Worm (Caenorhabditis elegans) whole organism, midembryonic: ENCODE data around the gene K08B12.3.

Experiments
- T22C8.4 ChIP-seq: fragments of 200-800 bp; sonication (Bioruptor generic); IDR thresholded peaks from 2 replicates; pipeline ENCODE4 v1.3.6; 2022; ENCODE audit warnings: missing genetic modification characterization, missing compliant biosample characterization
- cog-1 ChIP-seq: sonication (generic microtip); optimal IDR thresholded peaks from 2 replicates; lab custom pipeline; 2016; ENCODE audit warnings: missing genetic modification characterization, missing compliant biosample characterization
- flt-1 ChIP-seq: fragments of 200-800 bp; sonication (Bioruptor generic); IDR thresholded peaks from 2 replicates; pipeline ENCODE4 v1.3.6; 2022; ENCODE audit warnings: missing genetic modification characterization, missing compliant biosample characterization
- klf-2 ChIP-seq: fragments of 200-800 bp; sonication (Bioruptor generic); conservative IDR thresholded peaks from 2 replicates; pipeline ENCODE4 v1.3.6; 2022; ENCODE audit warnings: missing genetic modification reagents, missing genetic modification characterization, missing compliant biosample characterization
- med-1 ChIP-seq: sonication (generic microtip); optimal IDR thresholded peaks from 2 replicates; lab custom pipeline; 2017; ENCODE audit warnings: missing genetic modification characterization, mild to moderate bottlenecking, missing compliant biosample characterization, antibody characterized with exemption, missing genetic modification reagents; ENCODE audit not compliant: insufficient read depth
- ref-1 ChIP-seq: fragments of 200-800 bp; sonication (Bioruptor generic); conservative IDR thresholded peaks from 2 replicates; pipeline ENCODE4 v1.3.6; 2022; ENCODE audit warnings: missing genetic modification reagents, missing genetic modification characterization, missing compliant biosample characterization
- tab-1 ChIP-seq: fragments of 200-800 bp; sonication (Bioruptor generic); IDR thresholded peaks from 2 replicates; pipeline ENCODE4 v1.3.6; 2022; ENCODE audit warnings: missing genetic modification characterization, missing compliant biosample characterization
- ztf-23 ChIP-seq: fragments of 200-800 bp; sonication (Bioruptor generic); IDR thresholded peaks from 2 replicates; pipeline ENCODE4 v1.3.6; 2022; ENCODE audit warnings: missing genetic modification reagents, missing genetic modification characterization, missing compliant biosample characterization
- ztf-29 ChIP-seq: fragments of 200-800 bp; sonication (Bioruptor generic); IDR thresholded peaks from 2 replicates; pipeline ENCODE4 v1.3.6; 2022; ENCODE audit warnings: missing genetic modification reagents, missing genetic modification characterization, missing compliant biosample characterization

Gene K08B12.3

ce11 chrV:6268961-6269360 is 34.0 kb downstream of the K08B12.3 start:
- no peak for TF ChIP-seq cog-1 (tag; lab: Kevin White, UChicago)

- TF ChIP-seq cog-1 (tag; lab: Kevin White, UChicago) (no peak), flt-1 (GFP tag; lab: Robert Waterston, UW) (0 out of 2 replicates have a peak, but pooled peaks have one; percentile 4)
Observed at ce11 chrV:6270097-6270496, 35.1 kb downstream of the K08B12.3 start.

ce11 chrV:6270552-6270951 is 35.6 kb downstream of the K08B12.3 start, which contains the start of gene F31F7.2:
TSS of gene F31F7.2 (plus strand) at chrV:6270852.
- TF ChIP-seq flt-1 (GFP tag; lab: Robert Waterston, UW) (no peak), cog-1 (tag; lab: Kevin White, UChicago) (no peak), med-1 (GFP tag; lab: Kevin White, UChicago) (no peak), ref-1 (GFP tag; lab: Robert Waterston, UW) (no peak), ztf-23 (GFP tag; lab: Robert Waterston, UW) (no peak)

ce11 chrV:6275209-6275608 is 40.2 kb downstream of the K08B12.3 start:
- TF ChIP-seq flt-1 (GFP tag; lab: Robert Waterston, UW) (no peak), tab-1 (GFP tag; lab: Robert Waterston, UW) (no peak), ztf-23 (GFP tag; lab: Robert Waterston, UW) (no peak), T22C8.4 (no peak), ref-1 (GFP tag; lab: Robert Waterston, UW) (no peak), med-1 (GFP tag; lab: Kevin White, UChicago) (no peak), klf-2 (GFP tag; lab: Robert Waterston, UW) (no peak), ztf-29 (GFP tag; lab: Robert Waterston, UW) (no peak), cog-1 (tag; lab: Kevin White, UChicago) (no peak)

ce11 chrV:6276205-6276604 is 41.2 kb downstream of the K08B12.3 start, which contains the start of gene F31F7.1:
TSS of gene F31F7.1 (plus strand) at chrV:6276439.
- TF ChIP-seq flt-1 (GFP tag; lab: Robert Waterston, UW) (no peak), med-1 (GFP tag; lab: Kevin White, UChicago) (no peak), tab-1 (GFP tag; lab: Robert Waterston, UW) (no peak), ztf-23 (GFP tag; lab: Robert Waterston, UW) (no peak), T22C8.4 (no peak), cog-1 (tag; lab: Kevin White, UChicago) (no peak), ztf-29 (GFP tag; lab: Robert Waterston, UW) (no peak), ref-1 (GFP tag; lab: Robert Waterston, UW) (no peak), klf-2 (GFP tag; lab: Robert Waterston, UW) (no peak)

ce11 chrV:6277178-6277834 is 42.3 kb downstream of the K08B12.3 start:
- TF ChIP-seq ztf-29 (GFP tag; lab: Robert Waterston, UW), result no peak
- no peak for TF ChIP-seq T22C8.4
- no peak for TF ChIP-seq cog-1 (tag; lab: Kevin White, UChicago)
- TF ChIP-seq med-1 (GFP tag; lab: Kevin White, UChicago), result no peak

- TF ChIP-seq ztf-29 (GFP tag; lab: Robert Waterston, UW), result no peak
- TF ChIP-seq klf-2 (GFP tag; lab: Robert Waterston, UW), result no peak
- no peak for TF ChIP-seq ref-1 (GFP tag; lab: Robert Waterston, UW)
- no peak for TF ChIP-seq med-1 (GFP tag; lab: Kevin White, UChicago)
- no peak for TF ChIP-seq tab-1 (GFP tag; lab: Robert Waterston, UW)
- TF ChIP-seq flt-1 (GFP tag; lab: Robert Waterston, UW), result no peak
- TF ChIP-seq T22C8.4, result no peak
- TF ChIP-seq ztf-23 (GFP tag; lab: Robert Waterston, UW), result no peak
- TF ChIP-seq cog-1 (tag; lab: Kevin White, UChicago), result no peak
Observed at ce11 chrV:6278117-6279081, 43.4 kb downstream of the K08B12.3 start, which contains the start of gene fil-2. TSS of gene fil-2 (plus strand) at chrV:6279031.

- TF ChIP-seq T22C8.4, result no peak
- no peak for TF ChIP-seq cog-1 (tag; lab: Kevin White, UChicago)
- no peak for TF ChIP-seq tab-1 (GFP tag; lab: Robert Waterston, UW)
- TF ChIP-seq ztf-23 (GFP tag; lab: Robert Waterston, UW), result no peak
- no peak for TF ChIP-seq klf-2 (GFP tag; lab: Robert Waterston, UW)
- TF ChIP-seq ref-1 (GFP tag; lab: Robert Waterston, UW), result no peak
- TF ChIP-seq flt-1 (GFP tag; lab: Robert Waterston, UW), result no peak
- no peak for TF ChIP-seq ztf-29 (GFP tag; lab: Robert Waterston, UW)
- TF ChIP-seq med-1 (GFP tag; lab: Kevin White, UChicago), result no peak
Observed at ce11 chrV:6280067-6280466, 45.1 kb downstream of the K08B12.3 start.

- TF ChIP-seq flt-1 (GFP tag; lab: Robert Waterston, UW), result no peak
- no peak for TF ChIP-seq ztf-29 (GFP tag; lab: Robert Waterston, UW)
- no peak for TF ChIP-seq tab-1 (GFP tag; lab: Robert Waterston, UW)
Observed at ce11 chrV:6281175-6281574, 46.2 kb downstream of the K08B12.3 start, which contains the start of the genes K12B6.4 and spe-49. TSS of gene K12B6.4 (minus strand) at chrV:6281275. TSS of gene spe-49 (plus strand) at chrV:6281359.
